Worm (Caenorhabditis elegans): ENCODE results near the gene cbp-3.

The cbp-3 gene

DNA sequence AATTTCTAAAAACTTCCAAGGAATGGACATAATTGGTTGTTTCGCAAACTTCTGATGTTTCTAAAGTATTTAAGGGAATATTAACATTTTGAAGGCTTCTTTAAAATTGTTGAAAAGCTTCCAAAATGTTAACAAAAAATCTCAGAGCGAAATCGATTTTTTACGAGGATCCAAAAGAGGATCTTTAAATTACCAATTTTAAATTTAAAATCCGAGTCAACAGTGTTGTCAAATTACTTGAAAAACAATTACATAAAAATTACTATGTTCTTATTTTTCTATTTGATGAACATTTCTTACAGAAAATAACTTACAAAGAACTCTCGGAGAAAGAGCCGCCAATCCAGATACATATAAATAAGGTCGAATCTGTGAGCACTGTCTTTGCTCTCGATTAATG, 36.8 kb upstream of the cbp-3 start, which contains the start of gene ZK757.10:
Gene ZK757.10, plus strand, starts transcription at position 301 of the 400 bp plus-strand sequence.
- TF ChIP-seq crh-2 (tag; optimal IDR thresholded peaks at IDR 0.05) (no peak), nhr-25 (tag; optimal IDR thresholded peaks at IDR 0.05) (no peak), nhr-6 (tag; optimal IDR thresholded peaks at IDR 0.05) (no peak), aly-2 (tag; optimal IDR thresholded peaks at IDR 0.05) (no peak), ZK546.5 (tag; optimal IDR thresholded peaks at IDR 0.05) (no peak), lin-39 (tag; optimal IDR thresholded peaks at IDR 0.05) (no peak), peb-1 (tag; optimal IDR thresholded peaks at IDR 0.05) (no peak), nhr-129 (tag; optimal IDR thresholded peaks at IDR 0.05) (no peak), mbf-1 (tag; optimal IDR thresholded peaks at IDR 0.05) (no peak), dmd-4 (tag; optimal IDR thresholded peaks at IDR 0.05) (no peak), lin-13 (GFP tag; optimal IDR thresholded peaks at IDR 0.05) (no peak), C34F6.9 (tag; optimal IDR thresholded peaks at IDR 0.05) (no peak), ceh-82 (tag; optimal IDR thresholded peaks at IDR 0.05) (no peak), sma-3 (GFP tag; optimal IDR thresholded peaks at IDR 0.05) (no peak), lin-11 (tag; optimal IDR thresholded peaks at IDR 0.05) (no peak), lsy-2 (tag; optimal IDR thresholded peaks at IDR 0.05) (no peak)

DNA sequence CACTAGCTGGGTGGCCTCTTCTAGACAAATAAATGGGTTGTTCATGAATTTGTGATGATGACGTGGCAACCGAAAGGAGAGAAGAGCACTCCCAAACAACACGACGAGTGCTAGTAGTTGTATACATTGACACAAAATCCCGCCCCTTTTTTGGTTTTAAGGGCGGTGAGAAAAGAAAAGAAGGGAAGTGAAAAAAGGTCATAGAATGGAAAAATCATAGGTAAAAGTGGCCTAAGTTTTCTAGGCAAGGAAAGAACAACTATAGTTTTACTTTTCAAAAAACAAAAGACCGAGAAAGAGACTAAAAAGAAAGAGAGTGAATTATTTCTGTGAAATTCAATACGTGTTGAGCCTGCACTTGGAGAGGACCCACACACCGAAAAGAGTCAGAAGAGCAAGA, 35.0 kb upstream of the cbp-3 start, which contains the start of gene ZK757.2:
Gene ZK757.2, minus strand, starts transcription at position 101 of the 400 bp plus-strand sequence.
- TF ChIP-seq aly-2 (tag; optimal IDR thresholded peaks at IDR 0.05) (no peak), Y55F3AM.14 (GFP tag; optimal IDR thresholded peaks at IDR 0.05) (no peak), ceh-82 (tag; optimal IDR thresholded peaks at IDR 0.05) (no peak)

DNA sequence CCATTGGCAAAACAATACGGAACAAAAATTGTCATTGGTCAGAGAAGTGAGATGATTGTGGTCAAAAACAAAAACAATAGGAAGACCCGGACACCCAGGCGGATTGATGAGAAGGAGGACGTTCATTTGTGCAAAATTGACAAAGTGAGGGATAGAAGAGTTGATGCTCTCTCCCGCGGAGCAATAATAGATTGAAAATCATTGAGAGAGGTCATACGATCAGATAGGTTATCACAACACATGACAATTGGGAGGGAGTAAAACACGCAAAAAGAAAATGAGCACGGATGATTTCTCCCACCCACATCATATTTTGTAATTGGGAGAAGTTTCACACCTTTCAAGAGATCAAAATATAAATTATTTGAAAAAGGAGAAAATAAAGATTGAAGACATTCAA, 28.2 kb upstream of the cbp-3 start:
- peak; percentile 45 for TF ChIP-seq F13H6.1 (tag; optimal IDR thresholded peaks at IDR 0.05)
- TF ChIP-seq elt-1 (tag; optimal IDR thresholded peaks at IDR 0.05): no peak
- TF ChIP-seq nhr-129 (tag; optimal IDR thresholded peaks at IDR 0.05): peak; percentile 52
- TF ChIP-seq nhr-77 (tag; optimal IDR thresholded peaks at IDR 0.05): no peak
- no peak for TF ChIP-seq ceh-16 (tag; optimal IDR thresholded peaks at IDR 0.05)
- no peak for TF ChIP-seq lsy-2 (tag; optimal IDR thresholded peaks at IDR 0.05)
- TF ChIP-seq sem-4 (tag; optimal IDR thresholded peaks at IDR 0.05): no peak
- TF ChIP-seq gmeb-1 (tag; optimal IDR thresholded peaks at IDR 0.05): no peak
- no peak for TF ChIP-seq nhr-11 (tag; optimal IDR thresholded peaks at IDR 0.05)
- no peak for TF ChIP-seq nhr-6 (tag; optimal IDR thresholded peaks at IDR 0.05)
- TF ChIP-seq C34F6.9 (tag; optimal IDR thresholded peaks at IDR 0.05): peak; percentile 35
- no peak for TF ChIP-seq R02D3.7 (tag; optimal IDR thresholded peaks at IDR 0.05)
- TF ChIP-seq crh-2 (tag; optimal IDR thresholded peaks at IDR 0.05): no peak
- TF ChIP-seq zag-1 (tag; optimal IDR thresholded peaks at IDR 0.05): no peak
- TF ChIP-seq blmp-1 (tag; optimal IDR thresholded peaks at IDR 0.05; ENCODE audit: insufficient read depth): no peak

DNA sequence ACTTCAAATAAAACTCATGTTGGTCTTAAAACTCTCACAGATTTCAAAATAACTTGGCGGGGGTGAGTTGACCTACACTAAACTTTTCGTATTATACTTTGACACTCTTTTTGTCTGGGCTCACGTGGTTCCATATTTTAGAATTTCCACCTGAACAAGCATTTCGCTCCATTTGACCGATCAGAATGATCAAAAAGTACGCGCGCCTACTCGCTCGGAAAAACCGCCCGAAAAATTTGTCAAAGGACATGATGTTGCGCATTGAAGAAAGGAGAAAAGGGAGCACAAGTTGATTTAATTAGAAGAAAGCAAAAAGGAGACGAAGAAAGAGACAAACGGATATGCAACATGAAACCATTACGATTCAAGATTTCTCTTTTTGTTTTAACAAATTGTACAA, 27.5 kb upstream of the cbp-3 start:
- no peak for TF ChIP-seq blmp-1 (tag; optimal IDR thresholded peaks at IDR 0.05; ENCODE audit: insufficient read depth)
- TF ChIP-seq elt-1 (tag; optimal IDR thresholded peaks at IDR 0.05): no peak
- TF ChIP-seq nhr-6 (tag; optimal IDR thresholded peaks at IDR 0.05): no peak
- no peak for TF ChIP-seq lin-13 (GFP tag; optimal IDR thresholded peaks at IDR 0.05)
- TF ChIP-seq ZK546.5 (tag; optimal IDR thresholded peaks at IDR 0.05): no peak
- no peak for TF ChIP-seq skn-1 (tag; optimal IDR thresholded peaks at IDR 0.05)
- TF ChIP-seq nhr-129 (tag; optimal IDR thresholded peaks at IDR 0.05): no peak
- peak; percentile 1 for TF ChIP-seq C34F6.9 (tag; optimal IDR thresholded peaks at IDR 0.05)

DNA sequence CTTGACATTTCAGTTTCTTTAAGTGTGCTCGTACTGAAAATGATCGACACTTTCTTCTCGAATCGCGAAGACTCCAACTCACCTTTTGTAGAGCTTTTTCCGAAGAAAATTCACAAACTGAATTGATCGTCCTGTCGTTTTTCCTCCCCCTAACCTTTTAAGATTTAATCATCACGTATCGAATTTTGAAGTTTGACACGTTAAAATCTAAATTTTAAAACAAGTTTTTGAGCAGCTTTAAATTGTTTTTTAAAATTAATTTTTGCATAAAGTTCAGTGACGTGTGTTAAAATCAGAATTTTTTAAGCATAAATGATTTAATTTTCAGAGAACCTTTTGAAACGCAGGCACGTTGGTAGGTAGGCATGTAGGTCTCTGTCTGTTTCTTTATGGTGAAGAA, 22.5 kb upstream of the cbp-3 start, which contains the start of gene alg-4:
Gene alg-4, minus strand, starts transcription at position 101 of the 400 bp plus-strand sequence.
- TF ChIP-seq dmd-4 (tag; optimal IDR thresholded peaks at IDR 0.05) (no peak), aly-2 (tag; optimal IDR thresholded peaks at IDR 0.05) (no peak), elt-1 (tag; optimal IDR thresholded peaks at IDR 0.05) (no peak), sma-3 (GFP tag; optimal IDR thresholded peaks at IDR 0.05) (no peak), nhr-237 (tag; optimal IDR thresholded peaks at IDR 0.05) (no peak), ztf-1 (GFP tag; conservative IDR thresholded peaks at IDR 0.05) (no peak), sma-9 (GFP tag; optimal IDR thresholded peaks at IDR 0.05) (no peak), sma-9 (tag; optimal IDR thresholded peaks at IDR 0.05) (no peak), mdl-1 (tag; optimal IDR thresholded peaks at IDR 0.05) (no peak), skn-1 (tag; optimal IDR thresholded peaks at IDR 0.05) (no peak), ztf-11 (tag; optimal IDR thresholded peaks at IDR 0.05) (no peak), peb-1 (tag; optimal IDR thresholded peaks at IDR 0.05) (no peak)

All from whole organism, L2 larva.